Fruit fly (Drosophila melanogaster) whole organism, wandering third instar larva: Measurements from ENCODE around the gene Hsp27.

ENCODE experiments used
- Jra ChIP-seq: sonication (Bioruptor generic); optimal IDR thresholded peaks from 2 replicates; lab custom pipeline; 2016; ENCODE audit warnings: missing biosample characterization, missing genetic modification characterization
- OdsH ChIP-seq: fragments of 200-800 bp; sonication (Bioruptor generic); optimal IDR thresholded peaks from 2 replicates; lab custom pipeline; 2016; ENCODE audit warnings: missing biosample characterization, mild to moderate bottlenecking, missing genetic modification characterization
- foxo ChIP-seq, 2 experiments: fragments of 200-800 bp; sonication (Bioruptor generic); optimal IDR thresholded peaks; 2 replicates in 1 of 2; 3 replicates in 1 of 2; lab custom pipeline; 2016 to 2017; ENCODE audit warnings: missing biosample characterization in 2 of 2, missing genetic modification characterization in 2 of 2
- h ChIP-seq: fragments of 200-800 bp; sonication (Bioruptor generic); optimal IDR thresholded peaks from 3 replicates; lab custom pipeline; 2016; ENCODE audit warnings: missing biosample characterization, mild to moderate bottlenecking, missing genetic modification characterization
- pan ChIP-seq: fragments of >200 bp; optimal IDR thresholded peaks from 2 replicates; lab custom pipeline; 2017
- psq ChIP-seq: fragments of 200-800 bp; sonication (Bioruptor generic); optimal IDR thresholded peaks from 3 replicates; lab custom pipeline; 2017; ENCODE audit warnings: missing biosample characterization, mild to moderate bottlenecking, missing genetic modification characterization, moderate library complexity
- sv ChIP-seq: fragments of 200-800 bp; sonication (Bioruptor generic); optimal IDR thresholded peaks from 3 replicates; lab custom pipeline; 2016; ENCODE audit warnings: missing biosample characterization, missing genetic modification characterization

- TF ChIP-seq h (GFP tag; lab: Kevin White, UChicago) (no peak), Jra (no peak), pan (lab: Kevin White, UChicago) (no peak), psq (GFP tag; lab: Kevin White, UChicago) (no peak), OdsH (GFP tag; lab: Kevin White, UChicago) (no peak), sv (GFP tag; lab: Kevin White, UChicago) (no peak), foxo (GFP tag; optimal IDR thresholded peaks at IDR 0.05; lab: Kevin White, UChicago) (no peak)
Measured at dm6 chr3L:9364131-9364530, 19.7 kb upstream of the Hsp27 start, which contains the start of gene mRRF1.
